Worm (Caenorhabditis elegans) whole organism, midembryonic: ENCODE measurements around the gene grl-31.

Source experiments
- T22C8.4 ChIP-seq: fragments of 200-800 bp; sonication (Bioruptor generic); IDR thresholded peaks from 2 replicates; pipeline ENCODE4 v1.3.6; 2022; ENCODE audit warnings: missing genetic modification characterization, missing compliant biosample characterization
- cog-1 ChIP-seq: sonication (generic microtip); optimal IDR thresholded peaks from 2 replicates; lab custom pipeline; 2016; ENCODE audit warnings: missing genetic modification characterization, missing compliant biosample characterization
- flt-1 ChIP-seq: fragments of 200-800 bp; sonication (Bioruptor generic); IDR thresholded peaks from 2 replicates; pipeline ENCODE4 v1.3.6; 2022; ENCODE audit warnings: missing genetic modification characterization, missing compliant biosample characterization
- klf-2 ChIP-seq: fragments of 200-800 bp; sonication (Bioruptor generic); conservative IDR thresholded peaks from 2 replicates; pipeline ENCODE4 v1.3.6; 2022; ENCODE audit warnings: missing genetic modification reagents, missing genetic modification characterization, missing compliant biosample characterization
- med-1 ChIP-seq: sonication (generic microtip); optimal IDR thresholded peaks from 2 replicates; lab custom pipeline; 2017; ENCODE audit warnings: missing genetic modification characterization, mild to moderate bottlenecking, missing compliant biosample characterization, antibody characterized with exemption, missing genetic modification reagents; ENCODE audit not compliant: insufficient read depth
- ref-1 ChIP-seq: fragments of 200-800 bp; sonication (Bioruptor generic); conservative IDR thresholded peaks from 2 replicates; pipeline ENCODE4 v1.3.6; 2022; ENCODE audit warnings: missing genetic modification reagents, missing genetic modification characterization, missing compliant biosample characterization
- tab-1 ChIP-seq: fragments of 200-800 bp; sonication (Bioruptor generic); IDR thresholded peaks from 2 replicates; pipeline ENCODE4 v1.3.6; 2022; ENCODE audit warnings: missing genetic modification characterization, missing compliant biosample characterization
- ztf-23 ChIP-seq: fragments of 200-800 bp; sonication (Bioruptor generic); IDR thresholded peaks from 2 replicates; pipeline ENCODE4 v1.3.6; 2022; ENCODE audit warnings: missing genetic modification reagents, missing genetic modification characterization, missing compliant biosample characterization
- ztf-29 ChIP-seq: fragments of 200-800 bp; sonication (Bioruptor generic); IDR thresholded peaks from 2 replicates; pipeline ENCODE4 v1.3.6; 2022; ENCODE audit warnings: missing genetic modification reagents, missing genetic modification characterization, missing compliant biosample characterization

The grl-31 gene

ce11 chrV:3524970-3525369 is 32.6 kb downstream of the grl-31 start, which contains the start of gene T24A6.7:
Gene T24A6.7 (plus strand): TSS chrV:3525270.
- TF ChIP-seq T22C8.4 (no peak), tab-1 (no peak), klf-2 (no peak), ztf-29 (GFP tag; lab: Robert Waterston, UW) (no peak), ref-1 (GFP tag; lab: Robert Waterston, UW) (no peak)

- TF ChIP-seq T22C8.4 (no peak), med-1 (GFP tag; lab: Kevin White, UChicago) (no peak), ztf-29 (GFP tag; lab: Robert Waterston, UW) (no peak), cog-1 (no peak), flt-1 (GFP tag; lab: Robert Waterston, UW) (no peak), tab-1 (no peak), ref-1 (GFP tag; lab: Robert Waterston, UW) (no peak), ztf-23 (GFP tag; lab: Robert Waterston, UW) (no peak), klf-2 (no peak)
Measured at ce11 chrV:3523262-3523661, 34.3 kb downstream of the grl-31 start, which contains the start of gene irg-1. Gene irg-1 (plus strand): TSS chrV:3523587.

- peak; percentile 65; the same call in 1 of the 2 replicates for TF ChIP-seq flt-1 (GFP tag; lab: Robert Waterston, UW)
Measured at ce11 chrV:3520412-3520811, 37.2 kb downstream of the grl-31 start.

- TF ChIP-seq flt-1 (GFP tag; lab: Robert Waterston, UW) (no peak), cog-1 (no peak), tab-1 (no peak), ztf-23 (GFP tag; lab: Robert Waterston, UW) (no peak), T22C8.4 (no peak), ztf-29 (GFP tag; lab: Robert Waterston, UW) (no peak), med-1 (GFP tag; lab: Kevin White, UChicago) (no peak), ref-1 (GFP tag; lab: Robert Waterston, UW) (no peak), klf-2 (no peak)
Measured at ce11 chrV:3517889-3518288, 39.7 kb downstream of the grl-31 start, which contains the start of gene str-227. Gene str-227 (plus strand): TSS chrV:3518189.

- TF ChIP-seq tab-1 = no peak
- no peak for TF ChIP-seq ztf-23 (GFP tag; lab: Robert Waterston, UW)
- no peak for TF ChIP-seq klf-2
- TF ChIP-seq flt-1 (GFP tag; lab: Robert Waterston, UW) = no peak
- TF ChIP-seq T22C8.4 = no peak
- TF ChIP-seq ztf-29 (GFP tag; lab: Robert Waterston, UW) = no peak
- no peak for TF ChIP-seq med-1 (GFP tag; lab: Kevin White, UChicago)
- no peak for TF ChIP-seq ref-1 (GFP tag; lab: Robert Waterston, UW)
- TF ChIP-seq cog-1 = no peak
Measured at ce11 chrV:3512381-3512780, 45.2 kb downstream of the grl-31 start, which contains the start of gene str-226. Gene str-226 (plus strand): TSS chrV:3512681.

ce11 chrV:3509878-3510277 is 47.7 kb downstream of the grl-31 start, which contains the start of gene str-228:
Gene str-228 (plus strand): TSS chrV:3510178.
- TF ChIP-seq flt-1 (GFP tag; lab: Robert Waterston, UW) (no peak), ztf-23 (GFP tag; lab: Robert Waterston, UW) (no peak), med-1 (GFP tag; lab: Kevin White, UChicago) (no peak), tab-1 (no peak), cog-1 (no peak), T22C8.4 (no peak), klf-2 (no peak), ref-1 (GFP tag; lab: Robert Waterston, UW) (no peak), ztf-29 (GFP tag; lab: Robert Waterston, UW) (no peak)

- TF ChIP-seq klf-2 (no peak), tab-1 (no peak), med-1 (GFP tag; lab: Kevin White, UChicago) (no peak), T22C8.4 (no peak), cog-1 (no peak), ztf-23 (GFP tag; lab: Robert Waterston, UW) (no peak), ztf-29 (GFP tag; lab: Robert Waterston, UW) (no peak), ref-1 (GFP tag; lab: Robert Waterston, UW) (no peak), flt-1 (GFP tag; lab: Robert Waterston, UW) (no peak)
Measured at ce11 chrV:3507691-3508090, 49.9 kb downstream of the grl-31 start, which contains the start of gene str-225. Gene str-225 (plus strand): TSS chrV:3507822.
